Worm (Caenorhabditis elegans): ENCODE data around the gene fbxa-77.

The fbxa-77 gene

ce11 chrIII:1207852-1208251 is 41.4 kb upstream of the fbxa-77 start, which contains the start of gene orc-3 (continued):
- TF ChIP-seq hpl-2 (GFP tag; optimal IDR thresholded peaks at IDR 0.05) (no peak), fos-1 (tag; optimal IDR thresholded peaks at IDR 0.05) (no peak), nhr-85 (tag) (peak; percentile 78), nhr-47 (tag; optimal IDR thresholded peaks at IDR 0.05) (no peak), ceh-88 (GFP tag; IDR thresholded peaks at IDR 0.05) (no peak), mdl-1 (tag; optimal IDR thresholded peaks at IDR 0.05) (no peak), lsy-2 (tag; optimal IDR thresholded peaks at IDR 0.05) (peak; percentile 20 to 68), rnt-1 (tag; optimal IDR thresholded peaks at IDR 0.05) (peak; percentile 64), xbp-1 (tag; optimal IDR thresholded peaks at IDR 0.05) (peak; percentile 9), elt-3 (tag; optimal IDR thresholded peaks at IDR 0.05) (no peak), unc-130 (tag; optimal IDR thresholded peaks at IDR 0.05) (peak; percentile 1), nhr-11 (tag; optimal IDR thresholded peaks at IDR 0.05) (no peak), aha-1 (tag; optimal IDR thresholded peaks at IDR 0.05) (no peak), alr-1 (tag; optimal IDR thresholded peaks at IDR 0.05; ENCODE audit: borderline replicate concordance) (no peak), dsc-1 (tag; optimal IDR thresholded peaks at IDR 0.05) (no peak), lir-3 (tag; optimal IDR thresholded peaks at IDR 0.05; ENCODE audit: poor library complexity) (no peak), ama-1 (optimal IDR thresholded peaks at IDR 0.05) (no peak), pax-3 (tag; optimal IDR thresholded peaks at IDR 0.05) (no peak), lin-39 (tag; optimal IDR thresholded peaks at IDR 0.05) (no peak), egl-27 (tag; optimal IDR thresholded peaks at IDR 0.05) (no peak), mef-2 (tag; optimal IDR thresholded peaks at IDR 0.05) (no peak), sup-37 (GFP tag; optimal IDR thresholded peaks at IDR 0.05) (no peak), nhr-20 (tag; optimal IDR thresholded peaks at IDR 0.05) (no peak), egl-13 (tag; optimal IDR thresholded peaks at IDR 0.05) (no peak), ceh-82 (tag; optimal IDR thresholded peaks at IDR 0.05) (peak in 2 of 3 experiments; percentile 8 to 36), fkh-4 (tag; optimal IDR thresholded peaks at IDR 0.05; ENCODE audit: borderline replicate concordance) (no peak), nhr-12 (tag; optimal IDR thresholded peaks at IDR 0.05) (no peak), mab-9 (GFP tag; IDR thresholded peaks at IDR 0.05) (no peak), unc-98 (GFP tag; IDR thresholded peaks at IDR 0.05) (no peak), ceh-8 (GFP tag; optimal IDR thresholded peaks at IDR 0.05) (no peak), ets-5 (GFP tag; IDR thresholded peaks at IDR 0.05) (no peak), unc-30 (tag; optimal IDR thresholded peaks at IDR 0.05) (no peak), nhr-28 (tag; optimal IDR thresholded peaks at IDR 0.05) (no peak), lin-35 (GFP tag; optimal IDR thresholded peaks at IDR 0.05) (peak; percentile 88 to 95), efl-3 (GFP tag; optimal IDR thresholded peaks at IDR 0.05) (no peak), elt-2 (tag; optimal IDR thresholded peaks at IDR 0.05) (no peak), nhr-237 (tag; optimal IDR thresholded peaks at IDR 0.05) (no peak), nhr-76 (tag; optimal IDR thresholded peaks at IDR 0.05) (no peak), ztf-4 (tag; optimal IDR thresholded peaks at IDR 0.05) (no peak), irx-1 (tag; optimal IDR thresholded peaks at IDR 0.05) (no peak), unc-86 (tag; optimal IDR thresholded peaks at IDR 0.05) (no peak), zip-4 (GFP tag; optimal IDR thresholded peaks at IDR 0.05) (no peak), C16A3.4 (tag; optimal IDR thresholded peaks at IDR 0.05) (peak; percentile 47), ztf-11 (tag; optimal IDR thresholded peaks at IDR 0.05) (no peak), skn-1 (tag; optimal IDR thresholded peaks at IDR 0.05) (peak; percentile 64), C04F5.9 (tag; optimal IDR thresholded peaks at IDR 0.05) (no peak), lin-14 (GFP tag; optimal IDR thresholded peaks at IDR 0.05) (no peak), jun-1 (tag; optimal IDR thresholded peaks at IDR 0.05) (no peak), ceh-63 (GFP tag; optimal IDR thresholded peaks at IDR 0.05) (no peak), lin-15B (tag; optimal IDR thresholded peaks at IDR 0.05) (peak; percentile 30), tlp-1 (tag; optimal IDR thresholded peaks at IDR 0.05) (no peak), snpc-4 (tag; optimal IDR thresholded peaks at IDR 0.05) (no peak), ces-1 (GFP tag; optimal IDR thresholded peaks at IDR 0.05) (no peak), ceh-90 (tag; optimal IDR thresholded peaks at IDR 0.05) (no peak)

Data from whole organism, L1 larva.